Worm (Caenorhabditis elegans) whole organism, dauer: ENCODE data around the gene fmo-5.

Experiments
- unc-62 ChIP-seq: sonication (generic microtip); optimal IDR thresholded peaks from 2 replicates; lab custom pipeline; 2017; ENCODE audit warnings: missing biosample characterization, missing genetic modification reagents, missing genetic modification characterization

The fmo-5 gene

ce11 chrV:890423-890822 lies 13.0 kb downstream of the fmo-5 start, which contains the start of gene srlf-21:
TSS of gene srlf-21 (minus strand) at chrV:890523.
- TF ChIP-seq unc-62: no peak

ce11 chrV:889216-889615 lies 14.2 kb downstream of the fmo-5 start, which contains the start of gene T02B11.6:
TSS of gene T02B11.6 (minus strand) at chrV:889316.
- no peak for TF ChIP-seq unc-62

- no peak for TF ChIP-seq unc-62
Measured at ce11 chrV:884324-884723, 19.1 kb downstream of the fmo-5 start, which contains the start of gene srj-38. TSS of gene srj-38 (minus strand) at chrV:884424.

ce11 chrV:879171-879570 lies 24.3 kb downstream of the fmo-5 start, which contains the start of gene srg-53:
TSS of gene srg-53 (plus strand) at chrV:879471.
- no peak for TF ChIP-seq unc-62

- TF ChIP-seq unc-62: no peak
Measured at ce11 chrV:878567-878966, 24.9 kb downstream of the fmo-5 start, which contains the start of gene T02B11.8. TSS of gene T02B11.8 (minus strand) at chrV:878667.

ce11 chrV:875945-876344 lies 27.5 kb downstream of the fmo-5 start, which contains the start of gene T02B11.9:
TSS of gene T02B11.9 (plus strand) at chrV:876245.
- no peak for TF ChIP-seq unc-62

- TF ChIP-seq unc-62: no peak
Measured at ce11 chrV:871029-871428, 32.4 kb downstream of the fmo-5 start, which contains the start of gene T02B11.4. TSS of gene T02B11.4 (minus strand) at chrV:871129.

- TF ChIP-seq unc-62: no peak
Measured at ce11 chrV:866729-867128, 36.7 kb downstream of the fmo-5 start, which contains the start of gene T02B11.3. TSS of gene T02B11.3 (minus strand) at chrV:866829.

- TF ChIP-seq unc-62: no peak
Measured at ce11 chrV:858841-859456, 44.5 kb downstream of the fmo-5 start.

- no peak for TF ChIP-seq unc-62
Measured at ce11 chrV:856549-856948, 46.9 kb downstream of the fmo-5 start, which contains the start of gene K09C6.2. TSS of gene K09C6.2 (plus strand) at chrV:856849.

ce11 chrV:854966-855365 lies 48.5 kb downstream of the fmo-5 start, which contains the start of gene K09C6.9:
TSS of gene K09C6.9 (minus strand) at chrV:855066.
- no peak for TF ChIP-seq unc-62

- no peak for TF ChIP-seq unc-62
Measured at ce11 chrV:852184-852583, 51.3 kb downstream of the fmo-5 start, which contains the start of gene K09C6.3. TSS of gene K09C6.3 (plus strand) at chrV:852484.

ce11 chrV:849512-849911 lies 54.0 kb downstream of the fmo-5 start, which contains the start of gene srbc-12:
TSS of gene srbc-12 (plus strand) at chrV:849812.
- no peak for TF ChIP-seq unc-62
